Worm (Caenorhabditis elegans): Measurements from ENCODE around the gene Y53C12A.10.
A peak's percentile ranks its signal among the peaks of the same experiment; 100 is the strongest.
"Not testable (repeated sequence)": the region's sequence is repeated elsewhere in the genome, so short reads cannot be mapped to it uniquely, and the experiment has no call there.

The Y53C12A.10 gene

DNA sequence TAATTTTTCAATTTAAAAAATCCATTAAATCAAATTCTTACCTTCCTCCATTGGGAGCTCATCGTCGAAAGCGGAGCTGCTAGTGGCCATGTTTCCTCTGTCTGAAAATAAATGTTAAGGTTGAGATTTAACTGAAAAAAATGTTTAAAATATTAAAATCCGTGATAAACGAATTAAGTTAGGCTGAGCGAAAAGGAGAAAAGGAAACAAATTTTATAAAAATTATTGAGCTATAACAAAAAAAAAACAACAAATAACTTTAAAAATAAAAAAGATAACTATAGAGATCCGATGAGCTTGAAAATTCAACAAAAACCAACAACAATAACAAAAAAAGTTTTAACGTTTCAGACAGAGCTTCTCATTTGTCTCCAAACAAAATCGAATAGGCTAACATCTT, 38.1 kb upstream of the Y53C12A.10 start, which contains the start of gene pno-1:
pno-1 (minus strand) TSS at position 101 of the 400 bp plus-strand sequence.
- TF ChIP-seq drap-1 (GFP tag; optimal IDR thresholded peaks at IDR 0.05) (no peak), ceh-83 (GFP tag; optimal IDR thresholded peaks at IDR 0.05) (no peak), snpc-4 (tag; optimal IDR thresholded peaks at IDR 0.05) (no peak), elt-3 (tag; optimal IDR thresholded peaks at IDR 0.05) (no peak), lin-32 (GFP tag; optimal IDR thresholded peaks at IDR 0.05) (no peak), M03D4.4 (tag; optimal IDR thresholded peaks at IDR 0.05) (no peak), hlh-1 (tag; optimal IDR thresholded peaks at IDR 0.05) (no peak), unc-39 (tag; optimal IDR thresholded peaks at IDR 0.05) (no peak), nhr-2 (tag; optimal IDR thresholded peaks at IDR 0.05) (no peak), ceh-43 (GFP tag; optimal IDR thresholded peaks at IDR 0.05) (no peak), pha-4 (tag; optimal IDR thresholded peaks at IDR 0.05) (no peak), unc-62 (GFP tag; optimal IDR thresholded peaks at IDR 0.05) (no peak), ham-2 (GFP tag; optimal IDR thresholded peaks at IDR 0.05) (no peak), nhr-12 (tag; optimal IDR thresholded peaks at IDR 0.05) (no peak), tbx-8 (GFP tag; optimal IDR thresholded peaks at IDR 0.05) (no peak)

DNA sequence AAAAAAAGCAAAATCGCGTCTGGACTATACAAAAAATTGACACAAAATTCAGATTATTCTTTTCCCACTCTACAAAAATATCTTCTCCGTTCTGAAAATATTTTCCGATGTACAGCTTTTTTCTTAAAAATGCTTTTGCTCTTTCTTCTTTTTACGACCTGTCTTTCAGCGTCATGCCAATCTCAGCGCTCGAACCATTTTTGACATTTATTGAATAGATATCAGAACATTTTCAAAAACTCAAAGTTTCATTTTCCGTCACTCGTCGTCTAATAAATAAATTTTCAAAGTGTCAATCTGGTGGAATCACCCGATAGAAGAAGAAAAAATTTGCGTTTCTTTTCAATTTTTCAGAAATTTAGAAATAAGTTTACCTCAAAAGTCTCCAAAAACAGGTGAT, 36.8 kb upstream of the Y53C12A.10 start:
- TF ChIP-seq nhr-28 (tag; optimal IDR thresholded peaks at IDR 0.05) (no peak), lin-32 (GFP tag; optimal IDR thresholded peaks at IDR 0.05) (no peak), hlh-1 (tag; optimal IDR thresholded peaks at IDR 0.05) (no peak), mls-2 (tag; optimal IDR thresholded peaks at IDR 0.05) (no peak), sptf-1 (tag; optimal IDR thresholded peaks at IDR 0.05) (no peak), unc-62 (GFP tag; optimal IDR thresholded peaks at IDR 0.05) (no peak), snpc-4 (tag; optimal IDR thresholded peaks at IDR 0.05) (no peak), elt-1 (tag; optimal IDR thresholded peaks at IDR 0.05; ENCODE audit: borderline replicate concordance, insufficient read depth) (no peak), mep-1 (tag; optimal IDR thresholded peaks at IDR 0.05) (no peak), lin-13 (tag; optimal IDR thresholded peaks at IDR 0.05) (no peak), drap-1 (GFP tag; optimal IDR thresholded peaks at IDR 0.05) (no peak), nhr-76 (tag; optimal IDR thresholded peaks at IDR 0.05) (no peak), elt-3 (tag; optimal IDR thresholded peaks at IDR 0.05) (no peak), flh-1 (GFP tag; optimal IDR thresholded peaks at IDR 0.05) (no peak), blmp-1 (tag; optimal IDR thresholded peaks at IDR 0.05) (no peak), ceh-83 (GFP tag; optimal IDR thresholded peaks at IDR 0.05) (no peak), ceh-39 (tag; optimal IDR thresholded peaks at IDR 0.05) (no peak), bed-3 (GFP tag; optimal IDR thresholded peaks at IDR 0.05) (no peak), ham-2 (GFP tag; optimal IDR thresholded peaks at IDR 0.05) (no peak), lsy-2 (tag; optimal IDR thresholded peaks at IDR 0.05) (no peak)

ce11 chrII:9740552-9740951, 35.9 kb upstream of the Y53C12A.10 start:
- TF ChIP-seq bed-3 (GFP tag; optimal IDR thresholded peaks at IDR 0.05) (no peak), ceh-39 (tag; optimal IDR thresholded peaks at IDR 0.05) (no peak), ces-1 (GFP tag; optimal IDR thresholded peaks at IDR 0.05) (no peak), ceh-83 (GFP tag; optimal IDR thresholded peaks at IDR 0.05) (no peak)

ce11 chrII:9738820-9739219, 34.2 kb upstream of the Y53C12A.10 start:
- TF ChIP-seq unc-39 (tag; optimal IDR thresholded peaks at IDR 0.05) (no peak), cnd-1 (tag; optimal IDR thresholded peaks at IDR 0.05) (no peak), ham-2 (GFP tag; optimal IDR thresholded peaks at IDR 0.05) (no peak), sem-2 (GFP tag; optimal IDR thresholded peaks at IDR 0.05) (no peak), blmp-1 (tag; optimal IDR thresholded peaks at IDR 0.05) (no peak), elt-3 (tag; optimal IDR thresholded peaks at IDR 0.05) (no peak), ceh-39 (tag; optimal IDR thresholded peaks at IDR 0.05) (no peak), nhr-237 (tag; optimal IDR thresholded peaks at IDR 0.05) (no peak)

DNA sequence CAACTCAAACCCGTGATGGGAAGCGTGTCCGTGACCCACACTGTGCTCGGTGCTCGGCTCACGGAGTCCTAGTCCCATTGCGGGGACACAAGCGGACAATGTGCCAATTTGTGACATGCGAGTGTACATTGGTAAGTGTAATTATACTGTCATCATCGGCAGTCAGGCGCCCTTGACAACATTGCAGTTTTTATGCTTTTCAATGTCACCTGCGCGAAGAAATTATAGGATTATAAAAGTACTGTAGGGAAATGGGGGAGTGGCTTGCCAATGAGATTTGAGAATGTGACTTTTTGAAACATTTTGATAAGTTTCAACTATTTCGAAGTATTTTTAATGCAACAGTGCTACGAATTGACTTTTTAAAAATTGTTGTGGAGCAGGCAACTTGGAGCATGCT, 31.1 kb upstream of the Y53C12A.10 start:
- TF ChIP-seq ceh-83 (GFP tag; optimal IDR thresholded peaks at IDR 0.05) (peak; percentile 5), ceh-43 (GFP tag; optimal IDR thresholded peaks at IDR 0.05) (no peak), lsy-2 (tag; optimal IDR thresholded peaks at IDR 0.05) (peak; percentile 41), blmp-1 (tag; optimal IDR thresholded peaks at IDR 0.05) (no peak)

DNA sequence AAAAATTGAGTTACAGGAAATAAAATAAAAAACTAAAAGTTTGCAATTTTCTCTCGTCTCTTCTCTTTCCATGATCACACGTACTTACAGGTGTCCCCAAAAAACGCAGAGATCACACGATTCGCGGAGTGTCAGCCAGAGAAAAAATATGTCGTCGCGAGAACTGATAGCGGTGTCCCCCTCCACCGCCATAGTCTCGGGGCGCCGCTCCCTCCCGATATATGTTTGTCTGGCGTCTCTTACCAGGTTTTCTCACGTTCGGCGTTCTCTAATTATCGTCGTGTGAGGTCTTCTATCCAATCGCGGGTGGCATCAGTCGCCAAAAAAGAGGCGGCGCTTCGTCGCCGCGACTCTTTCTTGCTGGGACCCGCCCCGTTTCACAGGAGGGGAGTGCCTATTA, 27.2 kb upstream of the Y53C12A.10 start, which contains the start of gene mab-3:
mab-3 (plus strand) TSS at position 328 of the 400 bp plus-strand sequence.
- TF ChIP-seq pha-4, nhr-2, nhr-76 (tag; optimal IDR thresholded peaks at IDR 0.05): not testable (repeated sequence)
